Fruit fly (Drosophila melanogaster) whole organism, larva: ENCODE results near the gene inaF-C.

Source experiments
- noc ChIP-seq: fragments of 200-800 bp; sonication (Bioruptor generic); optimal IDR thresholded peaks from 3 replicates; lab custom pipeline; 2019; ENCODE audit warnings: missing biosample characterization, mild to moderate bottlenecking, missing genetic modification characterization, moderate library complexity

inaF-C gene

DNA sequence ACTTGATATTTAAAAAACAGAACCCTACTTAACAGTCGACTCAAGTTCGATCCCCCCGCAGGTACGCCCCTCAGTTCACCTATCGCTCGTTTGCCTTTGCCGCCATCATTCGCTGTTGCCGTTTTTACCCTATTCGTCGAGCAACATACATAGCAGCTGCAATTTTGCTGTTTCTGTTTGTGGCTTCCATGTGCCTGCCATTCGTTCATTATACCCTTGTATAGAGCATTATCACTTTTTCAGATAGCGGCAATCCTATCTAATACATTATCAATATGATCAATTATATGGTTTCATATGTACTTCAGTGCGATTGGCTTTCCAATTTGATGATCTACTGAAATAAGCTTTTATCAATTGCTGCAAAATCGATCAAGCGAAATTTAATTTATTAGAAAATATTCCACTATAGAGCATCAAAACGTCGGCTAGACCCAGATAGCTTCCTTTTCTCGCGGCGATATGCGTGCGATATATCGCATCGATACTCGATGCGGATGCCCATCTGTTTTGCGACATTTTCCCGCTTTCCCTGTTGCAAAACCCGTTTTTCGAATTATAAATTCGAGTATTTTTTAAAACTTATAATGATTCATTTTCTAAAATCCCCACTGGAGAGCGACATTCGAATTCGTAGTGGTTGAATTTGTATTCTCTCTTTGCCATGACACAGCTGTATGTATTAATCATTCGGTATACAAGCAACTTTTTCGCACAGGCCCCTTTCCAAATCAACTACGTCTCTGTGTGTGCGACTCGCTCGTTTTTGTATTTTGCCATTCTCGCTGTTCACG is 15.4 kb downstream of the inaF-C start:
- TF ChIP-seq noc (tag; lab: Kevin White, UChicago) = peak; percentile 91

DNA sequence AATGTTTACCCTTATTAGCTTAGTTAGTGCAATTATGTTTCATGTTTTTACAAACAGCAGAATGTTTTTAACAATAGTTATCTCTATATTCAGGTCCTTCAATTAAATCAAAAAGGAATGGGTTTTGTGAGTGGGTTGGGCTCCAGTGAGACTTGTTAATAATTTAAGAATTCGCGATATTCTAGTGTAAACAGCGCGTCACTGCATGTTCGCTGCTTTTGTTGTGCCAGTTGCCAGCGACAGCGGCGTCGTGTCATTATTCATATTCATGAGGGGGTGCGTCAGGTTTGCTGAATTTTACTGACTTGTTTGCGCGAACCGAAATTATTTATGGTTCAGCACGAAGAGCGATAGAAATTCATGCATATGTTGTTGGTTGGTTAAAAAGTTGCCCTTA is 16.3 kb downstream of the inaF-C start, which contains the start of gene Amun:
TSS of gene Amun (minus strand) at position 303 of the 397 bp plus-strand sequence.
- TF ChIP-seq noc (tag; lab: Kevin White, UChicago) = no peak

DNA sequence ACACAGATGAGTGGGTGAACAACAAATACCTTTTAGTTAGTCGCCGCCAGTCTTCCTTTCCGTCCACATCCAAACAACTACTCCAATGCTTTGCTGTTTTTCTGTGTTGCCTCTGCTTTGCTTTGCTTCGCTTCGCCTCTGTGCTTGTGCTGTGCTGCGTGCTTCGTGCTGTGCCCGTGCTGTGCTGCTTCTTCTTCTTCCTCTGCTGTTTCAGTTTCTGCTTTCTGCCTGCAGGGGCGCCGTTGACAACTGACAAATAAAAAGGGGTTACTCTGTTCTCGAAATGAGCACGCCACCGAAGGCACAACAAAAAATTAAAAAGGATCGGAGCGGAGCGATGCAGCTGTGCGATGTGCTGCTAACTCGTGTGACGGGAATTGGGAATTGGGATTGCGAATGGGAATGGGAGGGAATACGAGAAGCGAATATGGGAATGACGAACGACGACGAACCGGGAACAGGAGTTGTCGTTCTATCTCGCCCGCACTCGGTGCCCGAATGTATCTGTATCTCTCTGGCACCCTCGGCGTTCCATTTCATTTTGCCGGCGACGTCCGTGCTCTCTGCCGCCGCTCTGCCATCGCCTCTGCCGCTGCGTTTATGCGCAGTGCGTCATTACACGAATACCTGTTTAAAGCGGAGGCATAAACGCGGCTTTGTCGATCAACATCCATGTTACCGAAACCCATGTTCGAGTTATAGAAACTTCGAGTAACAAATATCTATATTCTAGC is 16.9 kb downstream of the inaF-C start:
- peak; percentile 29 for TF ChIP-seq noc (tag; lab: Kevin White, UChicago)

DNA sequence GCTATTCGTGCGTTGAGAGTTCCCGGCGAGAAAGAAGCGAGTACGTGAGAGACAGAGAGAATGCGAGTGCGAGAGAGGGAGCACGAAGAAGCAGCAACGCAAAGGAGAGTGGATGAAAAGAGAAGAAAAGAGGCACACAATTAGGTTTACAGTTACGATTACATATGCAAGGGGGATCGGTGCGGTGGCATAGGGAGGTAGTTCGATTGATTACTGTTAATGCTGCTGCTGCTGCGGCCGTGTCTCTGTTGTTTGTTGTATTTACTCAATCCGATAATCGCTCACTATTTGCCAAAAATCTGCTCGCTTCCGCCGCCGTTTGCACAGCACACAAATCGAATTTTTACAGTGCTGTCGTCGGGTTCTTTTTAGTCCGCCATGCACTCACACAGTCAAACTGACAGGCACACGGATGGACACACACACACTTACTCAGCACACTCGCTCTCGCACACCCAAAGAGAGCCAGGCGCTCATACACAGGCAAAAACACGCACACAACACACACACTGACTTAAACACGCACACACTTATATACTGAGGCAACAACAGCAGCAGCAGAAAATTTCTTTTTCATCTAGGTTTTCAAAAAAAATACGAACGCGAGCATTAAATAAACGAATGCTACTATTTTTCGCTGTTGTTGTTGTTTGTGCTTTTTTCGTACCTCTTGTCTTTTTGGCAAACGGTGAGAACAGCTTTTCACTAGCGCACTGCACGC is 17.6 kb downstream of the inaF-C start:
- TF ChIP-seq noc (tag; lab: Kevin White, UChicago) = peak; percentile 2

DNA sequence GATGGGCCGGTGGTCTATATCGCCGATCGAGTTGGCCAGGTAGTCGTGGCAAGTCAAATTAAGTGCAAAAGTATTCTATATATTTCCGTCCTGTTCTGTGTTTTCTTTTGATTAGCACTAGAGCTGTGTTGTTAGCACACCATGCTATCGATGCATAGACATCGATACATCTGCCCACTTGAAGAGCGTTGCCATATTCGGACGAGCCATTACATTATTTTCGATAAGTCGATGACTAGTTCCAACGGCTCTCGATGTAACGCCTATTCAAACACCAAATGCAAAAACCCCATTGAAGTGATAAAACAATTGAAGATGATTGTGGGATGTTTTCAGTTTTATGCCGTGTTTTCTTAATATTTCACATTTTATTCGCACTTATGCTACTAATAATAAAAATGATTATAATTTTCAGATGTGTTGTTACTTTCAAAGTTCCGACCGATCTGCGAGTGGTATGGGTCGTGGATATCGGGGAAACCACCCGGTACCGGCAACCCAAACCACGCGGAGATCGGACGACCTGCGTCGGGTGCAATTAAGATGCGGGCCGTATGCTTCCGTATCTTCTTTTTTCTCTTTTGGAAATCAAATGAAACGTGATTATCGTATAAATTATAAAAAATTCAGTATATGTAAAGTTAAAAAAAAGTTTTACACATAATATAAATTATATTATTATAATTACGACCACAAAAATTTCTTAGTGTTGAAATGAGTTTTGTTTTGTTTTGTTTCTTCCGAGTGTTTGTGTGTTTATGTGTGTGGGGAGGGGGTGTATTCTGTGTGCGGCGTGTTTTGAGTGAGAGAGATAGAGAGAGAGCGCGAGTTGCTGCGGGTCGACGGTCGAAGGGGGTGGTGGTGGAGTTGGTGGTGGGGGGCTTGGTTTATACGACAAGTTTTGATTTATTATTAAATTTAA is 21.5 kb downstream of the inaF-C start, which contains the start of gene FucT6:
TSS of gene FucT6 (minus strand) at position 153 of the 922 bp plus-strand sequence.
- TF ChIP-seq noc (tag; lab: Kevin White, UChicago) = no peak

DNA sequence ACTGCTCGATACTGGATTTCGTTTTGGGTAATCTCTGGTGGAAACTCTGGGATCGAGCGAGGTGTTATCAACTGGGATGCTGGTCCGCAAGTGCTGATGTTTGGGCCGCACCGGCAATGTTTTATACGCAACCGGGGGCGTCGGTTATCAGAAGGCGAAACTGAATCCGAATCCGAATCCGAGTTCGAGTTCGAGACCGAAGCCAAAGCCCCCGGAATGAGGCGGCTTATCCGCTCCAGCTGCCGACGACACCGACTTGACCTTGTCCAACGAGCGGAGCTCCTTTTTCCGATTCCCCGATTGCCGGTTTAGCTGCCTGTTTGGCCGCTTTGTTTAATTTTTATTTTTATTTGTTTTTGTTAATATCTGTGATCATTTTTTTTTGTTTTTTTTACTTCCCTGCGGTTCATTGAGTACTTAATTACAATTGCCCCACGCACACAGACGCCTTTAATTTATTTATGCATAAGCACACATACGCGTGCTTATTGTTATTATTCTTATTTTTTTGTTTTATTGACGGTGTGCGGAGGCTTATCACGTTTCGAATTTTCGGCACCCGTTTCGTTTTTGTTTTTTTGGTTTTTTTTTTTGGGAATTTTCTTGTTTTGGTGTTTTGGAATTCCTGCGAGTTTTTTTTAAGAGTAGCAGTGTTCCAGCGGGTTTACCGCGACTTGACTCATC is 26.5 kb downstream of the inaF-C start, which contains the start of gene CG2444:
TSS of gene CG2444 (minus strand) at position 372 of the 684 bp plus-strand sequence.
- no peak for TF ChIP-seq noc (tag; lab: Kevin White, UChicago)

DNA sequence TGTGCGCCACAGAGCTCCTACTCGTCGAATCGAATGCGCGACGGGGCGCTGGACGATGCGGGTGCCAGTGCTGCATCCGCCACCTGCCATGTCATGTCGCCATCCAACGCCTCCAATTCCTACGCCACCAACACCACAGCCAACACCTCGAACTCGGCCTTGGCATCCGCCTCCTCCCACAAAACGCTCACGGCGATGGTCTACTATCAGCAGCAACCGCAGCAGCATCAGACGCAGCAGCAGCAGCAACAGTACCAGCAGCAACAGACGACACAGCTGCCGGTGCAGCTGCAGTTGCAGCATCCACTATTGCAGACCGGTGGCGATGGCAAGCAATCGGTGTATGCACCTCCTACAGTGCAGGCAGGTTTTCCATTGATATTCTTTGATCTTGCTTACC is 30.8 kb downstream of the inaF-C start:
- no peak for TF ChIP-seq noc (tag; lab: Kevin White, UChicago)

DNA sequence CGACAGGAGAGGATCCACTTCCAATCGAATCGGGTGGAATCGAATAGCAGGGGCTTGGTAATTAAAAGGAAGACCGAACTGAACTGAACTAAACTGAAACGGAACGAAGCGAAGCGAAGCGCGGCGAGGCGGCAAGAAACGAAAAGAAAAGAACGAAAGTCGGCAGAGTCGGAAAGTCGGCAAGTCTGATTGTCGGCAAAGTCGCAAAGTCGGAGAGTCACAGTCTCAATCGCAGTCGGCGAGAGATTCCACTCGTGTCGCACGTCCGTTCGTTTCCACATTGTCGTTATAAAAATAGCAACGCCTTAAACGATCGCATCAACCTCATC is 35.7 kb downstream of the inaF-C start:
- TF ChIP-seq noc (tag; lab: Kevin White, UChicago) = no peak

DNA sequence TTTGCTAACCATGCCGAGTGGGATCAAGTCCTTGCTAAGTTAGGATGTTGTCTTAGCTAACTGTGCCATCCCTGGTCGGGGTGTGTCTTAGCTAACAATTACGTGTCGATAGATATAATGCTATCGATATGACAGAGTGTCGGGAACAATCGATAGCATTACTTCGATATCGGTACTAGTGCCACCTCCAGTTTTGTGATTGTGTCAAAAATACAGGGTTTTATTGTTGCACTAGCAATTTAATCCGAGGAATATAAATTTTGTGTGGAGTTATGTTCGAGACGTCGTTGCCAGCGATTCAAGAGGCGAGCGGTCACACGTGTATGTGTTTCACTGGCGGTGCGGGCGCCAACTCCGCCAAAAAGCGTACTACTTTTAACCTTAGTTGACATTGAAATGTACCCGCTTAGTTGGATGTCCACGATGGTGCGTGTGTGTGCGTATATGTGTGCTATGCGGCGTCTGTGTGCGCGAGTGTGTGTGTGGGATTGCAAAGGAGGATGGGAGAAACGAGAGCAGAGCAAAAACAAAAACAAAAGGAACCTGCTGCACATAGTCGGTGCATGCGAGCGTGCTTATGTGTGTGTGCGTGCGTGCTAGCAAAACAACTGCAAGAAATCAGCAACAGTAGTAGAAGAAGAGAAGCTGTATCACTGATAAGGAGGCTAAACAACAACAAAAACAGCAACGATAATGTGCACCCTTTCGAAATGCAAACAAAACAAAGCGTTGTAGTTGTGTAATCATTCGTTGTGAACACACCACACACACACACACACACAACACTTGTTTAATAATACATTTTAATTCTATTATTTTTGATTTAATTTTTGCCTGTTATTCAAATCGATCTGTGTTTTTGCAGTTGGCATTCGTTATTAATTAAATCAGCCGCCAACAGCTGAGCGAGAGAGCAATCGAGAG is 36.3 kb downstream of the inaF-C start, which contains the start of gene PhKgamma:
TSS of gene PhKgamma (plus strand) at position 179 of the 924 bp plus-strand sequence.
- no peak for TF ChIP-seq noc (tag; lab: Kevin White, UChicago)

DNA sequence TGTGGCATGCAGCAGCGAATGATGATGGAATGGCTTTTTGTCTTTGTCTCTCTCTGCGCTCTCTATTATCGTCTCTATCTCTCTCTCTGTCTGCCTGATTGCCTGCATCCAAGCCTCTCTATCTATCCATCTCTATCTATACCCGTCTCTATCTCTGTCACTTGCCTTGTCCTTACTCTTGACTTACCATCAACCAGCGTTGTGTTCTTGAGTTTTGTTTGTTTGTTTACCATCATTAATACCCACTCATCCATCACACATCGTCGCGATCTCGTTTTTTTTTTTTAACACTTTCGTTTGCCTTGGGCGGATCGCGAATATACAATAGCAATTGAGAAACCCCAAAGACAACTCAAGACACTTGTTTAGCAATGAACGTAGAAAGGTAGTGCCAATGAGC is 41.9 kb downstream of the inaF-C start:
- TF ChIP-seq noc (tag; lab: Kevin White, UChicago) = no peak

DNA sequence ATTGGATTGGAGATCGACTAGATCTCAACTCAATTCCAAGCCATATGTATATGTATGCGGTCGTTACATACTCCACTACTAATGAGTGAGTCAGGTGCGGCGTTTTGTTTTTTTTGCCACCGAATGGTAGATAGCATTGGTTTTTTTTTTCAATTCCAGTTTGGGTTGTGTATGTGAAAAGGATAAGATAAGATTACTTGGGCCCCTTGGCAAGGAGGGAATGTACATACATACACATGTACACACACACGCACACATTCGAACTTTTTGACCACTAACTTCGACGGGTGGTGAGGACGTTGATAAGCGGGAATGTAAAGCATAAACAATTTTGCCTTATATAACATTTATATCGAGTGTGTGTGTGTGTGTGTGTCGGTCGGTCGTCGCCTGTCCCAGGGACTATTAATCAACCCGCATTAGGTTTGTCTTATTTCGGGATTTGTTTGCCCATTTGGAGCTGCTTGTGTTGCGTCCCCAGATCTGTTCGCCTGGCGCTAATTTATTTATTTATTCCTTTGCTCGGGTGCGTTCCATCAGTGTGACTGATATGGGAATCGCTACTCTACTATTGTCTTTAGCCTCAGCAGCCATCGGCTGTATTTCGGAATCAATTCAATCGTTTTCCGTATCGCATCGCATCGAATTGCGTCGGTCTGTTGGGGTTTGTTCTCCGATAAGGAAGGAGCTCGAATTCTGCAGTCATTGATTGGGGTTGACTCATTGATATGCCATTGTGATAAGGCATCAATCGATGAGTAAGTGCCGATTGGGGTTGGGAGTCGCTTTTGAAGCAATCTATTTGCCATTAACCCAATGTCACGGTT is 43.7 kb downstream of the inaF-C start:
- TF ChIP-seq noc (tag; lab: Kevin White, UChicago) = no peak

DNA sequence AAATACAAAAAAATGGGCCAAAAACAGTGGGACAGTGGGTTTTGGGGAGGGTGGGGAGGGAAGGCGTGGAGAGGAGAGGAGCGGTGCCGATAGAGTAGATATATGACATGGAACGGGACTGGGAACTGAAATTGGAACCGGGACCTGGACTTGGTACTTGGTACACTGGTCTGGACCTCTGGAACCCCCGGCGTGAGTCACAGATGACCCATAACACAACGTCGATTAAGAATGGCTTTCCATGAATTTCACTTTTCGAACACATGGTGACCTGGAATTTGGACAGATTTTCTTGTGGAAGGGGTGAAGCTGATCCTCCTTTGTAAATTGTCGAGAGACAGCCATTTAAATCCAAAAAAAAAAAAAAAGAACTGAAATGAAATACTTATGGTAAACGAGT is 44.9 kb downstream of the inaF-C start:
- no peak for TF ChIP-seq noc (tag; lab: Kevin White, UChicago)
